Fruit fly (Drosophila melanogaster) whole organism, embryonic: Measurements from ENCODE around the gene CG4004.
A peak's percentile ranks its signal among the peaks of the same experiment; 100 is the strongest.

ENCODE experiments used
- Adf1 ChIP-seq: fragments of 200-800 bp; sonication (Bioruptor generic); IDR thresholded peaks from 2 replicates; pipeline ENCODE4 v1.3.6; 2022; ENCODE audit warnings: missing biosample characterization, missing genetic modification characterization
- Bgb ChIP-seq: fragments of 200-800 bp; sonication (Bioruptor generic); IDR thresholded peaks from 2 replicates; pipeline ENCODE4 v1.3.6; 2022; ENCODE audit warnings: missing biosample characterization, missing genetic modification characterization; ENCODE audit not compliant: partially characterized antibody
- Bteb2 ChIP-seq: fragments of 200-800 bp; sonication (Bioruptor generic); optimal IDR thresholded peaks from 2 replicates; lab custom pipeline; 2016; ENCODE audit warnings: missing biosample characterization, missing genetic modification characterization
- CG10431 ChIP-seq: fragments of 200-800 bp; sonication (Bioruptor generic); optimal IDR thresholded peaks from 3 replicates; lab custom pipeline; 2018; ENCODE audit warnings: missing biosample characterization, mild to moderate bottlenecking, missing genetic modification characterization
- CG11504 ChIP-seq: fragments of 200-800 bp; sonication (Bioruptor generic); optimal IDR thresholded peaks from 3 replicates; lab custom pipeline; 2019; ENCODE audit warnings: missing biosample characterization, mild to moderate bottlenecking, missing genetic modification characterization, moderate library complexity
- CG11695 ChIP-seq: fragments of 200-800 bp; sonication (Bioruptor generic); IDR thresholded peaks from 3 replicates; pipeline ENCODE4 v1.3.6; 2022; ENCODE audit warnings: missing biosample characterization, missing genetic modification characterization
- CG12942 ChIP-seq: fragments of 200-800 bp; sonication (Bioruptor generic); optimal IDR thresholded peaks from 3 replicates; lab custom pipeline; 2016; ENCODE audit warnings: missing biosample characterization, missing genetic modification characterization
- CG15601 ChIP-seq: fragments of 200-800 bp; sonication (Bioruptor generic); optimal IDR thresholded peaks from 3 replicates; lab custom pipeline; 2019; ENCODE audit warnings: missing biosample characterization, mild to moderate bottlenecking, missing genetic modification characterization, moderate library complexity
- CG16815 ChIP-seq: fragments of 200-800 bp; sonication (Bioruptor generic); optimal IDR thresholded peaks from 3 replicates; lab custom pipeline; 2017; ENCODE audit warnings: missing biosample characterization, mild to moderate bottlenecking, missing genetic modification characterization
- CG17612 ChIP-seq: fragments of 200-800 bp; sonication (Bioruptor generic); IDR thresholded peaks from 2 replicates; pipeline ENCODE4 v1.3.6; 2022; ENCODE audit warnings: missing biosample characterization, missing genetic modification characterization
- CG17912 ChIP-seq: fragments of 200-800 bp; sonication (Bioruptor generic); optimal IDR thresholded peaks from 2 replicates; lab custom pipeline; 2018; ENCODE audit warnings: missing biosample characterization, mild to moderate bottlenecking, missing genetic modification characterization
- CG18599 ChIP-seq: fragments of 200-800 bp; sonication (Bioruptor generic); optimal IDR thresholded peaks from 3 replicates; lab custom pipeline; 2017; ENCODE audit warnings: missing biosample characterization, missing genetic modification characterization, mild to moderate bottlenecking, moderate library complexity, missing genetic modification reagents
- CG32532 ChIP-seq: fragments of 200-800 bp; sonication (Bioruptor generic); IDR thresholded peaks from 2 replicates; pipeline ENCODE4 v1.3.6; 2022; ENCODE audit warnings: missing biosample characterization, missing genetic modification characterization
- CG3847 ChIP-seq: fragments of 200-800 bp; sonication (Bioruptor generic); IDR thresholded peaks from 2 replicates; pipeline ENCODE4 v1.3.6; 2022; ENCODE audit warnings: missing biosample characterization, missing genetic modification characterization
- CG6175 ChIP-seq: fragments of 200-800 bp; sonication (Bioruptor generic); IDR thresholded peaks from 3 replicates; pipeline ENCODE4 v1.3.6; 2022; ENCODE audit warnings: missing biosample characterization, missing genetic modification characterization
- CG7271 ChIP-seq: fragments of 200-800 bp; sonication (Bioruptor generic); optimal IDR thresholded peaks from 2 replicates; lab custom pipeline; 2018; ENCODE audit warnings: missing biosample characterization, mild to moderate bottlenecking, missing genetic modification characterization, moderate library complexity
- CG7357 ChIP-seq: fragments of 200-800 bp; sonication (Bioruptor generic); IDR thresholded peaks from 3 replicates; pipeline ENCODE4 v1.3.6; 2022; ENCODE audit warnings: missing biosample characterization, missing genetic modification characterization
- CG7963 ChIP-seq: fragments of 200-800 bp; sonication (Bioruptor generic); IDR thresholded peaks from 3 replicates; pipeline ENCODE4 v1.3.6; 2022; ENCODE audit warnings: missing biosample characterization, missing genetic modification characterization; ENCODE audit not compliant: partially characterized antibody
- CG8281 ChIP-seq: fragments of 200-800 bp; sonication (Bioruptor generic); optimal IDR thresholded peaks from 2 replicates; lab custom pipeline; 2018; ENCODE audit warnings: missing biosample characterization, mild to moderate bottlenecking, missing genetic modification characterization, moderate library complexity
- Chrac-16 ChIP-seq: fragments of 200-800 bp; sonication (Bioruptor generic); optimal IDR thresholded peaks from 3 replicates; lab custom pipeline; 2016; ENCODE audit warnings: missing biosample characterization, missing genetic modification characterization
- Ets65A ChIP-seq: fragments of 200-800 bp; sonication (Bioruptor generic); peaks from one replicate; lab custom pipeline; 2016; ENCODE audit warnings: missing biosample characterization, missing genetic modification characterization
- GATAe ChIP-seq: fragments of 200-800 bp; sonication (Bioruptor generic); conservative IDR thresholded peaks from 2 replicates; pipeline ENCODE4 v1.3.6; 2022; ENCODE audit warnings: missing biosample characterization, missing genetic modification characterization
- HHEX ChIP-seq: fragments of 200-800 bp; sonication (Bioruptor generic); optimal IDR thresholded peaks from 3 replicates; lab custom pipeline; 2017; ENCODE audit warnings: missing biosample characterization, mild to moderate bottlenecking, missing genetic modification characterization, missing genetic modification reagents
- HLHmδ ChIP-seq: fragments of 200-800 bp; sonication (Bioruptor generic); optimal IDR thresholded peaks from 2 replicates; lab custom pipeline; 2018; ENCODE audit warnings: missing biosample characterization, mild to moderate bottlenecking, missing genetic modification characterization, moderate library complexity
- Med ChIP-seq: fragments of 200-800 bp; sonication (Bioruptor generic); peaks from one replicate; lab custom pipeline; 2016; ENCODE audit warnings: missing biosample characterization, missing genetic modification characterization, mild to moderate bottlenecking, inconsistent platforms, moderate library complexity
- NC2α ChIP-seq: fragments of 200-800 bp; sonication (Bioruptor generic); optimal IDR thresholded peaks from 2 replicates; lab custom pipeline; 2016; ENCODE audit warnings: missing biosample characterization, missing genetic modification characterization
- Nf-YC ChIP-seq: fragments of 200-800 bp; optimal IDR thresholded peaks from 3 replicates; lab custom pipeline; 2019; ENCODE audit warnings: missing biosample characterization, mild to moderate bottlenecking, missing genetic modification characterization, moderate library complexity
- NfI ChIP-seq: fragments of 200-800 bp; sonication (Bioruptor generic); optimal IDR thresholded peaks from 3 replicates; lab custom pipeline; 2018; ENCODE audit warnings: missing biosample characterization, mild to moderate bottlenecking, missing genetic modification characterization, moderate library complexity
- Side ChIP-seq: fragments of 200-800 bp; sonication (Bioruptor generic); optimal IDR thresholded peaks from 2 replicates; lab custom pipeline; 2016; ENCODE audit warnings: missing biosample characterization, missing genetic modification characterization
- TFAM ChIP-seq: fragments of 200-800 bp; sonication (Bioruptor generic); optimal IDR thresholded peaks from 2 replicates; lab custom pipeline; 2017; ENCODE audit warnings: missing biosample characterization, missing genetic modification characterization, inconsistent platforms
- YL-1 ChIP-seq: fragments of 200-800 bp; sonication (Bioruptor generic); optimal IDR thresholded peaks from 3 replicates; lab custom pipeline; 2017; ENCODE audit warnings: missing biosample characterization, mild to moderate bottlenecking, missing genetic modification characterization
- al ChIP-seq: fragments of 200-800 bp; sonication (Bioruptor generic); IDR thresholded peaks from 2 replicates; pipeline ENCODE4 v1.3.6; 2022; ENCODE audit warnings: missing biosample characterization, missing genetic modification characterization
- aop ChIP-seq: fragments of 200-800 bp; sonication (Bioruptor generic); IDR thresholded peaks from 2 replicates; pipeline ENCODE4 v1.3.6; 2022; ENCODE audit warnings: missing biosample characterization, missing genetic modification characterization
- bcd ChIP-seq: fragments of 200-800 bp; sonication (Bioruptor generic); optimal IDR thresholded peaks from 2 replicates; lab custom pipeline; 2017; ENCODE audit warnings: missing biosample characterization, mild to moderate bottlenecking, missing genetic modification characterization
- cg ChIP-seq: fragments of 200-800 bp; sonication (Bioruptor generic); optimal IDR thresholded peaks from 3 replicates; lab custom pipeline; 2019; ENCODE audit warnings: missing biosample characterization, mild to moderate bottlenecking, missing genetic modification characterization, moderate library complexity
- crol ChIP-seq: fragments of 200-800 bp; sonication (Bioruptor generic); IDR thresholded peaks from 2 replicates; pipeline ENCODE4 v1.3.6; 2022; ENCODE audit warnings: missing biosample characterization, missing genetic modification characterization
- en ChIP-seq: fragments of 200-800 bp; sonication (Bioruptor generic); optimal IDR thresholded peaks from 2 replicates; lab custom pipeline; 2016; ENCODE audit warnings: missing biosample characterization, missing genetic modification characterization
- eyg ChIP-seq: fragments of 200-800 bp; sonication (Bioruptor generic); optimal IDR thresholded peaks from 3 replicates; lab custom pipeline; 2016; ENCODE audit warnings: missing biosample characterization, missing genetic modification characterization
- ftz-f1 ChIP-seq: fragments of 200-800 bp; sonication (Bioruptor generic); optimal IDR thresholded peaks from 2 replicates; lab custom pipeline; 2016; ENCODE audit warnings: missing biosample characterization, missing genetic modification characterization
- gfzf ChIP-seq: fragments of 200-800 bp; sonication (Bioruptor generic); optimal IDR thresholded peaks from 2 replicates; lab custom pipeline; 2016; ENCODE audit warnings: missing biosample characterization, mild to moderate bottlenecking, missing genetic modification characterization, moderate library complexity
- jumu ChIP-seq: fragments of 200-800 bp; sonication (Bioruptor generic); optimal IDR thresholded peaks from 3 replicates; lab custom pipeline; 2016; ENCODE audit warnings: missing biosample characterization, missing genetic modification characterization
- klu ChIP-seq: fragments of 200-800 bp; sonication (Bioruptor generic); IDR thresholded peaks from 2 replicates; pipeline ENCODE4 v1.3.6; 2022; ENCODE audit warnings: missing biosample characterization, missing genetic modification characterization
- knrl ChIP-seq: fragments of 200-800 bp; sonication (Bioruptor generic); IDR thresholded peaks from 3 replicates; pipeline ENCODE4 v1.3.6; 2022; ENCODE audit warnings: missing biosample characterization, missing genetic modification characterization; ENCODE audit not compliant: partially characterized antibody
- lbe ChIP-seq: fragments of 200-800 bp; sonication (Bioruptor generic); optimal IDR thresholded peaks from 2 replicates; lab custom pipeline; 2016; ENCODE audit warnings: missing biosample characterization, mild to moderate bottlenecking, missing genetic modification characterization
- mld ChIP-seq: fragments of 200-800 bp; sonication (Bioruptor generic); IDR thresholded peaks from 3 replicates; pipeline ENCODE4 v1.3.6; 2022; ENCODE audit warnings: missing biosample characterization, missing genetic modification characterization; ENCODE audit not compliant: partially characterized antibody
- oc ChIP-seq: fragments of 200-800 bp; sonication (Bioruptor generic); optimal IDR thresholded peaks from 2 replicates; lab custom pipeline; 2018; ENCODE audit warnings: missing biosample characterization, mild to moderate bottlenecking, missing genetic modification characterization, moderate library complexity
- pzg ChIP-seq: fragments of 200-800 bp; sonication (Bioruptor generic); optimal IDR thresholded peaks from 3 replicates; lab custom pipeline; 2018; ENCODE audit warnings: missing biosample characterization, mild to moderate bottlenecking, missing genetic modification characterization, moderate library complexity
- row ChIP-seq: fragments of 200-800 bp; sonication (Bioruptor generic); IDR thresholded peaks from 3 replicates; pipeline ENCODE4 v1.3.6; 2022; ENCODE audit warnings: missing biosample characterization, missing genetic modification characterization
- sima ChIP-seq: fragments of 200-800 bp; sonication (Bioruptor generic); optimal IDR thresholded peaks from 2 replicates; lab custom pipeline; 2016; ENCODE audit warnings: missing biosample characterization, missing genetic modification characterization
- slbo ChIP-seq: fragments of 200-800 bp; sonication (Bioruptor generic); IDR thresholded peaks from 2 replicates; pipeline ENCODE4 v1.3.6; 2022; ENCODE audit warnings: missing biosample characterization, missing genetic modification characterization

Gene CG4004

DNA sequence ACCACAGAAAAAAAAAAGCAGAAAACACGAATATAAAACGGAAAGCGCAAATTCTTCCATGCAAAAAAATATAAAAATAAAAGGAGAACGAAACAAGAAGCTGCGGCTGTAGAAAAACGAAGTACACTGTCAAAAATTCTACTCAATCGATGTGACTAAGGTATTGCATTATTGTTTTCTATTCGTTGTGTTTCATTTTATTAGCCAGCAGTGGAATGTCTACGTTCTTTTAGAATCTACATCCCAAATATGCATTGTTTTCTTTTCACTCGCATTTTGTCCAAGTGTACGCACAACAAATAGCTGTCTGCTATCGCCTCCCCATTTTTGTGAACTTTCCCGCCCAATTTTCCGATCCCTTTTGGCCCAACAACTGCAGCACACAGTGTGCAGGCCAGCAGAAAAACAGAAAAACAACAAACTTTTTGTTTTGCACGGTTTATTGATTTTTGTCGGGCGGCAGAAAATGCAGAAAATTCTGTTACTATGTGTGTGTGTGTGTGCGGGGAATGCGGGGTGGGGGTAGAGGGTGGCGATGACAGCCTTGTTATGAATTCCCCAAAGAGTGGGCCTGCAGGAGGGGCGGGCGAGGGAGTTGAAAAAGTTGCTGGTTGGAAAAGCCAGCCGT is 24.7 kb upstream of the CG4004 start (continued):
- peak; percentile 67 for TF ChIP-seq CG12942 (GFP tag; lab: Kevin White, UChicago)
- TF ChIP-seq CG11695 (GFP tag; lab: Robert Waterston, UW) = peak; percentile 53; the same call in 2 of the 3 replicates
- TF ChIP-seq jumu (GFP tag; lab: Kevin White, UChicago) = peak; percentile 70
- peak; percentile 97 for TF ChIP-seq Ets65A (GFP tag; lab: Kevin White, UChicago)
- TF ChIP-seq eyg = peak; percentile 49
- no peak for TF ChIP-seq pzg (GFP tag; lab: Kevin White, UChicago)
- peak; percentile 49; the same call in 1 of the 2 replicates for TF ChIP-seq klu (GFP tag; lab: Robert Waterston, UW)
- no peak for TF ChIP-seq CG7271
- TF ChIP-seq bcd (GFP tag; lab: Kevin White, UChicago) = peak; percentile 67
- TF ChIP-seq Bteb2 (GFP tag; lab: Kevin White, UChicago) = peak; percentile 62
- TF ChIP-seq lbe = peak; percentile 42
- TF ChIP-seq CG6175 (GFP tag; lab: Robert Waterston, UW) = 0 out of 3 replicates have a peak, but pooled peaks have one; percentile 59
- no peak for TF ChIP-seq CG7963 (GFP tag; lab: Robert Waterston, UW)
- peak; percentile 81 for TF ChIP-seq slbo (GFP tag; lab: Robert Waterston, UW)
- no peak for TF ChIP-seq GATAe (GFP tag; lab: Robert Waterston, UW)
- TF ChIP-seq mld (GFP tag; lab: Robert Waterston, UW) = no peak
- no peak for TF ChIP-seq Adf1 (GFP tag; lab: Robert Waterston, UW)
- peak; percentile 11 for TF ChIP-seq NC2α (GFP tag; lab: Kevin White, UChicago)
- TF ChIP-seq YL-1 (GFP tag; lab: Kevin White, UChicago) = no peak
- TF ChIP-seq knrl = no peak
- TF ChIP-seq en (GFP tag; lab: Kevin White, UChicago) = peak; percentile 42
- peak; percentile 70 for TF ChIP-seq CG32532 (GFP tag; lab: Robert Waterston, UW)
- no peak for TF ChIP-seq ftz-f1 (GFP tag; lab: Kevin White, UChicago)
- TF ChIP-seq gfzf (GFP tag; lab: Kevin White, UChicago) = no peak
- peak; percentile 74 for TF ChIP-seq row (GFP tag; lab: Robert Waterston, UW)
- peak; percentile 49; the same call in 1 of the 2 replicates for TF ChIP-seq CG3847
- no peak for TF ChIP-seq TFAM (GFP tag; lab: Kevin White, UChicago)
- TF ChIP-seq CG16815 (GFP tag; lab: Kevin White, UChicago) = peak; percentile 62
- TF ChIP-seq crol (GFP tag; lab: Robert Waterston, UW) = 0 out of 2 replicates have a peak, but pooled peaks have one; percentile 7
- TF ChIP-seq al (GFP tag; lab: Robert Waterston, UW) = 0 out of 2 replicates have a peak, but pooled peaks have one; percentile 12
- no peak for TF ChIP-seq CG17612 (GFP tag; lab: Robert Waterston, UW)
- peak; percentile 27 for TF ChIP-seq CG8281 (tag; lab: Kevin White, UChicago)
- peak; percentile 67 for TF ChIP-seq NfI
- TF ChIP-seq aop (GFP tag; lab: Robert Waterston, UW) = no peak
- TF ChIP-seq CG15601 (tag; lab: Kevin White, UChicago) = peak; percentile 44
- peak; percentile 55; the same call in 1 of the 3 replicates for TF ChIP-seq CG7357 (GFP tag; lab: Robert Waterston, UW)
- no peak for TF ChIP-seq CG10431 (GFP tag; lab: Kevin White, UChicago)
- peak; percentile 37 for TF ChIP-seq oc
- TF ChIP-seq sima (GFP tag; lab: Kevin White, UChicago) = no peak
- no peak for TF ChIP-seq Bgb (GFP tag; lab: Robert Waterston, UW)
- TF ChIP-seq Med = peak; percentile 96
- no peak for TF ChIP-seq Nf-YC (tag; lab: Kevin White, UChicago)
- peak; percentile 65 for TF ChIP-seq Side
- TF ChIP-seq HHEX (GFP tag; lab: Kevin White, UChicago) = peak; percentile 59
- TF ChIP-seq CG18599 (GFP tag; lab: Kevin White, UChicago) = peak; percentile 83
- no peak for TF ChIP-seq CG17912 (GFP tag; lab: Kevin White, UChicago)
- peak; percentile 75 for TF ChIP-seq Chrac-16
- TF ChIP-seq CG11504 (tag; lab: Kevin White, UChicago) = peak; percentile 80
- no peak for TF ChIP-seq HLHmδ
- no peak for TF ChIP-seq cg (GFP tag; lab: Kevin White, UChicago)
